Worm (Caenorhabditis elegans) whole organism, mixed stage, embryonic: ENCODE results near the gene C03A3.9.

Source experiments
- M03D4.4 ChIP-seq: sonication (generic microtip); optimal IDR thresholded peaks from 2 replicates; lab custom pipeline; 2017; ENCODE audit warnings: mild to moderate bottlenecking, missing genetic modification characterization, missing compliant biosample characterization
- bed-3 ChIP-seq: fragments of 200-800 bp; sonication (Bioruptor generic); optimal IDR thresholded peaks from 3 replicates; lab custom pipeline; 2018; ENCODE audit warnings: mild to moderate bottlenecking, missing genetic modification characterization, moderate library complexity, missing compliant biosample characterization
- blmp-1 ChIP-seq: fragments of 150-350 bp; optimal IDR thresholded peaks from 2 replicates; lab custom pipeline; 2014; ENCODE audit warnings: missing biosample characterization, missing genetic modification characterization
- ceh-39 ChIP-seq: fragments of 150-350 bp; optimal IDR thresholded peaks from 2 replicates; lab custom pipeline; 2014; ENCODE audit warnings: missing biosample characterization, missing genetic modification characterization
- ceh-43 ChIP-seq: fragments of 200-800 bp; sonication (Bioruptor generic); optimal IDR thresholded peaks from 2 replicates; lab custom pipeline; 2018; ENCODE audit warnings: mild to moderate bottlenecking, missing genetic modification characterization, moderate library complexity, missing compliant biosample characterization
- ces-1 ChIP-seq: fragments of 150-350 bp; optimal IDR thresholded peaks from 2 replicates; lab custom pipeline; 2014; ENCODE audit warnings: missing biosample characterization, missing genetic modification reagents, missing genetic modification characterization
- cnd-1 ChIP-seq: fragments of 200-800 bp; sonication (Bioruptor generic); optimal IDR thresholded peaks from 2 replicates; lab custom pipeline; 2018; ENCODE audit warnings: mild to moderate bottlenecking, missing genetic modification characterization, missing compliant biosample characterization
- drap-1 ChIP-seq: fragments of 200-800 bp; sonication (Bioruptor generic); optimal IDR thresholded peaks from 3 replicates; lab custom pipeline; 2018; ENCODE audit warnings: mild to moderate bottlenecking, missing genetic modification characterization, missing compliant biosample characterization
- elt-1 ChIP-seq: sonication (generic microtip); optimal IDR thresholded peaks from 2 replicates; lab custom pipeline; 2017; ENCODE audit warnings: missing genetic modification characterization, mild to moderate bottlenecking, missing compliant biosample characterization, antibody characterized with exemption, moderate library complexity, borderline replicate concordance; ENCODE audit not compliant: insufficient read depth
- elt-3 ChIP-seq: fragments of 150-350 bp; optimal IDR thresholded peaks from 2 replicates; lab custom pipeline; 2014; ENCODE audit warnings: missing biosample characterization, missing genetic modification characterization
- flh-1 ChIP-seq: fragments of 200-800 bp; sonication (Bioruptor generic); optimal IDR thresholded peaks from 2 replicates; lab custom pipeline; 2018; ENCODE audit warnings: mild to moderate bottlenecking, missing genetic modification characterization, moderate library complexity, missing compliant biosample characterization
- ham-2 ChIP-seq: fragments of 200-800 bp; sonication (Bioruptor generic); optimal IDR thresholded peaks from 2 replicates; lab custom pipeline; 2018; ENCODE audit warnings: mild to moderate bottlenecking, missing genetic modification characterization, missing compliant biosample characterization
- hlh-1 ChIP-seq: fragments of 150-350 bp; optimal IDR thresholded peaks from 2 replicates; lab custom pipeline; 2014; ENCODE audit warnings: missing biosample characterization, missing genetic modification reagents, missing genetic modification characterization
- lin-13 ChIP-seq: fragments of 150-350 bp; optimal IDR thresholded peaks from 2 replicates; lab custom pipeline; 2014; ENCODE audit warnings: missing biosample characterization, missing genetic modification characterization
- lin-32 ChIP-seq: fragments of 200-800 bp; sonication (Bioruptor generic); optimal IDR thresholded peaks from 2 replicates; lab custom pipeline; 2018; ENCODE audit warnings: mild to moderate bottlenecking, missing genetic modification characterization, missing compliant biosample characterization
- lsy-2 ChIP-seq: fragments of 150-350 bp; optimal IDR thresholded peaks from 2 replicates; lab custom pipeline; 2014; ENCODE audit warnings: missing biosample characterization, missing genetic modification characterization
- mab-5 ChIP-seq: fragments of 150-350 bp; optimal IDR thresholded peaks from 2 replicates; lab custom pipeline; 2014; ENCODE audit warnings: missing biosample characterization, missing genetic modification characterization
- mep-1 ChIP-seq: fragments of 150-350 bp; optimal IDR thresholded peaks from 2 replicates; lab custom pipeline; 2017; ENCODE audit warnings: missing biosample characterization, missing genetic modification reagents, missing genetic modification characterization, inconsistent platforms
- nhr-12 ChIP-seq: fragments of 150-350 bp; optimal IDR thresholded peaks from 2 replicates; lab custom pipeline; 2014; ENCODE audit warnings: missing biosample characterization, missing genetic modification characterization
- nhr-2 ChIP-seq: fragments of 150-350 bp; optimal IDR thresholded peaks from 2 replicates; lab custom pipeline; 2014; ENCODE audit warnings: missing biosample characterization, missing genetic modification characterization
- nhr-237 ChIP-seq: fragments of 150-350 bp; optimal IDR thresholded peaks from 2 replicates; lab custom pipeline; 2014; ENCODE audit warnings: missing biosample characterization, missing genetic modification characterization
- nhr-28 ChIP-seq: fragments of 150-350 bp; optimal IDR thresholded peaks from 2 replicates; lab custom pipeline; 2014; ENCODE audit warnings: missing biosample characterization, missing genetic modification characterization
- nhr-76 ChIP-seq: sonication (generic microtip); optimal IDR thresholded peaks from 2 replicates; lab custom pipeline; 2017; ENCODE audit warnings: missing biosample characterization, missing genetic modification characterization
- pha-4 ChIP-seq: fragments of 150-350 bp; optimal IDR thresholded peaks from 2 replicates; lab custom pipeline; 2018; ENCODE audit warnings: missing biosample characterization, missing genetic modification reagents, missing genetic modification characterization
- sem-2 ChIP-seq: fragments of 200-800 bp; sonication (Bioruptor generic); optimal IDR thresholded peaks from 2 replicates; lab custom pipeline; 2018; ENCODE audit warnings: mild to moderate bottlenecking, missing genetic modification characterization, missing compliant biosample characterization
- snpc-4 ChIP-seq: fragments of 150-350 bp; optimal IDR thresholded peaks from 2 replicates; lab custom pipeline; 2014; ENCODE audit warnings: missing biosample characterization, missing genetic modification characterization
- sptf-1 ChIP-seq: sonication (generic microtip); optimal IDR thresholded peaks from 2 replicates; lab custom pipeline; 2017; ENCODE audit warnings: mild to moderate bottlenecking, missing genetic modification characterization, moderate library complexity, missing compliant biosample characterization
- tbx-8 ChIP-seq: fragments of 200-800 bp; sonication (Bioruptor generic); optimal IDR thresholded peaks from 2 replicates; lab custom pipeline; 2018; ENCODE audit warnings: mild to moderate bottlenecking, missing genetic modification characterization, moderate library complexity, missing compliant biosample characterization
- unc-120 ChIP-seq: sonication (generic microtip); optimal IDR thresholded peaks from 2 replicates; lab custom pipeline; 2017; ENCODE audit warnings: missing genetic modification characterization, missing compliant biosample characterization; ENCODE audit not compliant: poor library complexity, severe bottlenecking
- unc-39 ChIP-seq: fragments of 150-350 bp; optimal IDR thresholded peaks from 2 replicates; lab custom pipeline; 2014; ENCODE audit warnings: missing biosample characterization, missing genetic modification characterization
- unc-62 ChIP-seq: fragments of 150-350 bp; optimal IDR thresholded peaks from 2 replicates; lab custom pipeline; 2014; ENCODE audit warnings: missing biosample characterization, missing genetic modification reagents, missing genetic modification characterization
- zip-8 ChIP-seq: fragments of 150-350 bp; optimal IDR thresholded peaks from 2 replicates; lab custom pipeline; 2014; ENCODE audit warnings: missing biosample characterization, missing genetic modification characterization
- ztf-11 ChIP-seq: fragments of 150-350 bp; optimal IDR thresholded peaks from 2 replicates; lab custom pipeline; 2014; ENCODE audit warnings: missing biosample characterization, missing genetic modification characterization

The C03A3.9 gene

ce11 chrX:11266711-11267110 is at the start of gene C03A3.9:
Gene C03A3.9, plus strand, starts transcription at chrX:11267011.
- TF ChIP-seq nhr-12 (tag; lab: Kevin White, UChicago) (no peak), unc-120 (no peak), nhr-2 (tag; lab: Kevin White, UChicago) (no peak), tbx-8 (GFP tag; lab: Kevin White, UChicago) (no peak), elt-3 (tag; lab: Kevin White, UChicago) (no peak), ham-2 (GFP tag; lab: Kevin White, UChicago) (no peak)

- TF ChIP-seq ztf-11 = no peak
- TF ChIP-seq sem-2 = no peak
- no peak for TF ChIP-seq hlh-1
- no peak for TF ChIP-seq nhr-76 (tag; lab: Kevin White, UChicago)
- TF ChIP-seq bed-3 (GFP tag; lab: Kevin White, UChicago) = no peak
- no peak for TF ChIP-seq flh-1 (GFP tag; lab: Kevin White, UChicago)
- no peak for TF ChIP-seq mab-5 (tag; lab: Kevin White, UChicago)
- TF ChIP-seq zip-8 (tag; lab: Kevin White, UChicago) = no peak
- TF ChIP-seq ham-2 (GFP tag; lab: Kevin White, UChicago) = no peak
These were observed 44.1 kb upstream of the C03A3.9 start, which contains the start of gene C34F6.9 for ce11 chrX:11222597-11223218. Gene C34F6.9, minus strand, starts transcription at chrX:11222647.

- TF ChIP-seq nhr-76 (tag; lab: Kevin White, UChicago) (no peak), blmp-1 (tag; lab: Kevin White, UChicago) (no peak), ham-2 (GFP tag; lab: Kevin White, UChicago) (no peak), snpc-4 (tag; lab: Kevin White, UChicago) (no peak), nhr-237 (no peak), ces-1 (no peak), lsy-2 (tag; lab: Kevin White, UChicago) (no peak), nhr-12 (tag; lab: Kevin White, UChicago) (no peak)
These were observed 40.2 kb upstream of the C03A3.9 start, which contains the start of gene C34F6.12 for ce11 chrX:11226595-11226994. Gene C34F6.12, minus strand, starts transcription at chrX:11226695.

ce11 chrX:11240585-11241115 is 26.2 kb upstream of the C03A3.9 start, which contains the start of gene C34F6.10:
Gene C34F6.10, minus strand, starts transcription at chrX:11240635.
- no peak for TF ChIP-seq ceh-39 (tag; lab: Kevin White, UChicago)
- no peak for TF ChIP-seq M03D4.4 (tag; lab: Kevin White, UChicago)
- TF ChIP-seq unc-39 (tag; lab: Kevin White, UChicago) = no peak
- TF ChIP-seq nhr-28 (tag; lab: Kevin White, UChicago) = no peak
- no peak for TF ChIP-seq nhr-237
- no peak for TF ChIP-seq nhr-12 (tag; lab: Kevin White, UChicago)
- TF ChIP-seq mab-5 (tag; lab: Kevin White, UChicago) = no peak
- no peak for TF ChIP-seq zip-8 (tag; lab: Kevin White, UChicago)
- TF ChIP-seq flh-1 (GFP tag; lab: Kevin White, UChicago) = no peak
- TF ChIP-seq nhr-2 (tag; lab: Kevin White, UChicago) = no peak
- no peak for TF ChIP-seq sptf-1
- TF ChIP-seq drap-1 = no peak
- TF ChIP-seq elt-1 (tag; lab: Kevin White, UChicago) = no peak
- TF ChIP-seq nhr-76 (tag; lab: Kevin White, UChicago) = no peak
- TF ChIP-seq lin-13 = no peak
- TF ChIP-seq lin-32 = no peak
- no peak for TF ChIP-seq lsy-2 (tag; lab: Kevin White, UChicago)
- TF ChIP-seq elt-3 (tag; lab: Kevin White, UChicago) = no peak

- TF ChIP-seq ceh-43 (GFP tag; lab: Kevin White, UChicago) (no peak), drap-1 (no peak), mab-5 (tag; lab: Kevin White, UChicago) (no peak), pha-4 (no peak), mep-1 (no peak), sptf-1 (no peak), lsy-2 (tag; lab: Kevin White, UChicago) (no peak), nhr-76 (tag; lab: Kevin White, UChicago) (no peak), unc-39 (tag; lab: Kevin White, UChicago) (no peak), tbx-8 (GFP tag; lab: Kevin White, UChicago) (no peak), elt-3 (tag; lab: Kevin White, UChicago) (no peak), nhr-12 (tag; lab: Kevin White, UChicago) (no peak), cnd-1 (no peak), elt-1 (tag; lab: Kevin White, UChicago) (no peak), unc-62 (GFP tag; lab: Kevin White, UChicago) (no peak)
These were observed 25.3 kb upstream of the C03A3.9 start for ce11 chrX:11241479-11241878.
